Fruit fly (Drosophila melanogaster): ENCODE data around the gene ppk10.

DNA sequence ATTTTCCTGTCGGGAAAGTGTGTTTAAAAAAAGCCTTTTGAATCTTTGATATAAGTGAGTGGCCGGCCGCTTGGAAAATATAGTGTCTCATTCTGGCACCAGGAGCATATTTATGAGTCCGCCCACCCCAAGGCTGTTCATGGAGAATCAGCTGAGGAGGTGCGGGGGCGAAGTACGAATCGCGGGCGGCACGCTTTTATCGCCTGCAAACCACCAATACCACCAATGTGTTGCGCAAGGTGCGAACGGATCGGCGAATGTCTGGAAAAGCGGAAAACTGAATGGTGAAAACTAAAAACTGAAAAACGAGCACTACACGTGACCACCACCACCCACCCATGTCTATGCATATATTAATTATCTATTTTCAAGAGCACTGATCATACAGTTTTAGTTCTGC lies 16.8 kb upstream of the ppk10 start:
- TF ChIP-seq CTCF (optimal IDR thresholded peaks at IDR 0.05) = no peak
- no peak for TF ChIP-seq CG8478 (optimal IDR thresholded peaks at IDR 0.05)

Measured in S2 (cell line).